Fruit fly (Drosophila melanogaster) whole organism, embryonic: ENCODE results near the gene Acat2.

Experiments used
- Aef1 ChIP-seq: fragments of 200-800 bp; sonication (Bioruptor generic); IDR thresholded peaks from 3 replicates; pipeline ENCODE4 v1.3.6; 2022; ENCODE audit warnings: missing biosample characterization, missing genetic modification characterization
- Bteb2 ChIP-seq: fragments of 200-800 bp; sonication (Bioruptor generic); optimal IDR thresholded peaks from 2 replicates; lab custom pipeline; 2016; ENCODE audit warnings: missing biosample characterization, missing genetic modification characterization
- C15 ChIP-seq: fragments of 200-800 bp; sonication (Bioruptor generic); IDR thresholded peaks from 3 replicates; pipeline ENCODE4 v1.3.6; 2022; ENCODE audit warnings: missing biosample characterization, missing genetic modification characterization
- CG11456 ChIP-seq: fragments of 200-800 bp; sonication (Bioruptor generic); IDR thresholded peaks from 3 replicates; pipeline ENCODE4 v1.3.6; 2022; ENCODE audit warnings: missing biosample characterization, missing genetic modification characterization
- CG12942 ChIP-seq: fragments of 200-800 bp; sonication (Bioruptor generic); optimal IDR thresholded peaks from 3 replicates; lab custom pipeline; 2016; ENCODE audit warnings: missing biosample characterization, missing genetic modification characterization
- CG13123 ChIP-seq: fragments of 200-800 bp; sonication (Bioruptor generic); optimal IDR thresholded peaks from 2 replicates; lab custom pipeline; 2016; ENCODE audit warnings: missing biosample characterization, missing genetic modification characterization
- CG14050 ChIP-seq: fragments of 200-800 bp; sonication (Bioruptor generic); IDR thresholded peaks from 3 replicates; pipeline ENCODE4 v1.3.6; 2022; ENCODE audit warnings: missing biosample characterization, missing genetic modification characterization
- CG17612 ChIP-seq: fragments of 200-800 bp; sonication (Bioruptor generic); IDR thresholded peaks from 2 replicates; pipeline ENCODE4 v1.3.6; 2022; ENCODE audit warnings: missing biosample characterization, missing genetic modification characterization
- CG33213 ChIP-seq: fragments of 200-800 bp; sonication (Bioruptor generic); optimal IDR thresholded peaks from 3 replicates; lab custom pipeline; 2016; ENCODE audit warnings: missing biosample characterization, missing genetic modification characterization
- CG3847 ChIP-seq: fragments of 200-800 bp; sonication (Bioruptor generic); IDR thresholded peaks from 2 replicates; pipeline ENCODE4 v1.3.6; 2022; ENCODE audit warnings: missing biosample characterization, missing genetic modification characterization
- CG4707 ChIP-seq: fragments of 200-800 bp; sonication (Bioruptor generic); optimal IDR thresholded peaks from 2 replicates; lab custom pipeline; 2018; ENCODE audit warnings: missing biosample characterization, mild to moderate bottlenecking, missing genetic modification characterization, moderate library complexity
- CG7839 ChIP-seq: fragments of 200-800 bp; sonication (Bioruptor generic); optimal IDR thresholded peaks from 3 replicates; lab custom pipeline; 2018; ENCODE audit warnings: missing biosample characterization, mild to moderate bottlenecking, missing genetic modification characterization, moderate library complexity
- CG8388 ChIP-seq: fragments of 200-800 bp; sonication (Bioruptor generic); optimal IDR thresholded peaks from 2 replicates; lab custom pipeline; 2019; ENCODE audit warnings: missing biosample characterization, mild to moderate bottlenecking, missing genetic modification characterization, moderate library complexity
- CG8765 ChIP-seq: fragments of 200-800 bp; sonication (Bioruptor generic); IDR thresholded peaks from 2 replicates; pipeline ENCODE4 v1.3.6; 2022; ENCODE audit warnings: missing biosample characterization, missing genetic modification characterization
- CG8944 ChIP-seq: fragments of 200-800 bp; sonication (Bioruptor generic); optimal IDR thresholded peaks from 3 replicates; lab custom pipeline; 2016; ENCODE audit warnings: missing biosample characterization, missing genetic modification characterization
- CG9215 ChIP-seq: fragments of 200-800 bp; sonication (Bioruptor generic); IDR thresholded peaks from 2 replicates; pipeline ENCODE4 v1.3.6; 2022; ENCODE audit warnings: missing biosample characterization, missing genetic modification characterization
- CG9437 ChIP-seq: fragments of 200-800 bp; sonication (Bioruptor generic); optimal IDR thresholded peaks from 2 replicates; lab custom pipeline; 2018; ENCODE audit warnings: missing biosample characterization, mild to moderate bottlenecking, missing genetic modification characterization
- Camta ChIP-seq: fragments of 200-800 bp; sonication (Bioruptor generic); optimal IDR thresholded peaks from 2 replicates; lab custom pipeline; 2016; ENCODE audit warnings: missing biosample characterization, missing genetic modification characterization
- GATAe ChIP-seq: fragments of 200-800 bp; sonication (Bioruptor generic); conservative IDR thresholded peaks from 2 replicates; pipeline ENCODE4 v1.3.6; 2022; ENCODE audit warnings: missing biosample characterization, missing genetic modification characterization
- Hsf ChIP-seq: fragments of 200-800 bp; sonication (Bioruptor generic); optimal IDR thresholded peaks from 3 replicates; lab custom pipeline; 2016; ENCODE audit warnings: missing biosample characterization, missing genetic modification characterization
- MESR4 ChIP-seq: fragments of 200-800 bp; sonication (Bioruptor generic); optimal IDR thresholded peaks from 2 replicates; lab custom pipeline; 2018; ENCODE audit warnings: missing biosample characterization, mild to moderate bottlenecking, missing genetic modification characterization, moderate library complexity
- Mad ChIP-seq: fragments of 200-800 bp; sonication (Bioruptor generic); optimal IDR thresholded peaks from 2 replicates; lab custom pipeline; 2016; ENCODE audit warnings: missing biosample characterization, missing genetic modification characterization
- Rx ChIP-seq: fragments of 200-800 bp; sonication (Bioruptor generic); IDR thresholded peaks from 2 replicates; pipeline ENCODE4 v1.3.6; 2022; ENCODE audit warnings: missing biosample characterization, missing genetic modification characterization
- Six4 ChIP-seq: fragments of 200-800 bp; sonication (Bioruptor generic); optimal IDR thresholded peaks from 2 replicates; lab custom pipeline; 2016; ENCODE audit warnings: missing biosample characterization, missing genetic modification characterization
- Taf1 ChIP-seq: fragments of 200-800 bp; sonication (Bioruptor generic); IDR thresholded peaks from 2 replicates; pipeline ENCODE4 v1.3.6; 2022; ENCODE audit warnings: missing biosample characterization, missing genetic modification characterization
- Trl ChIP-seq, 3 experiments: fragments of >200 bp in 2 of 3; fragments of 200-800 bp in 1 of 3; sonication (Bioruptor generic) in 1 of 3; optimal IDR thresholded peaks; 2 replicates in 1 of 3; 3 replicates in 2 of 3; lab custom pipeline; 2016 to 2017; ENCODE audit warnings: missing biosample characterization in 1 of 3, missing genetic modification characterization in 1 of 3
- al ChIP-seq: fragments of 200-800 bp; sonication (Bioruptor generic); IDR thresholded peaks from 2 replicates; pipeline ENCODE4 v1.3.6; 2022; ENCODE audit warnings: missing biosample characterization, missing genetic modification characterization
- amos ChIP-seq: fragments of 200-800 bp; sonication (Bioruptor generic); IDR thresholded peaks from 2 replicates; pipeline ENCODE4 v1.3.6; 2022; ENCODE audit warnings: missing biosample characterization, missing genetic modification characterization; ENCODE audit not compliant: partially characterized antibody
- btn ChIP-seq: fragments of 200-800 bp; sonication (Bioruptor generic); optimal IDR thresholded peaks from 2 replicates; lab custom pipeline; 2016; ENCODE audit warnings: missing biosample characterization, missing genetic modification characterization
- chif ChIP-seq, 2 experiments: fragments of 200-800 bp; sonication (Bioruptor generic); optimal IDR thresholded peaks; 3 replicates each; lab custom pipeline; 2016; ENCODE audit warnings: missing biosample characterization in 2 of 2, missing genetic modification characterization in 2 of 2
- crc ChIP-seq: fragments of 200-800 bp; sonication (Bioruptor generic); optimal IDR thresholded peaks from 2 replicates; lab custom pipeline; 2016; ENCODE audit warnings: missing biosample characterization, missing genetic modification characterization
- croc ChIP-seq: fragments of 200-800 bp; sonication (Bioruptor generic); conservative IDR thresholded peaks from 3 replicates; pipeline ENCODE4 v1.3.6; 2022; ENCODE audit warnings: missing biosample characterization, missing genetic modification characterization
- da ChIP-seq: fragments of 200-800 bp; sonication (Bioruptor generic); optimal IDR thresholded peaks from 2 replicates; lab custom pipeline; 2016; ENCODE audit warnings: missing biosample characterization, missing genetic modification characterization
- danr ChIP-seq: fragments of 200-800 bp; sonication (Bioruptor generic); IDR thresholded peaks from 2 replicates; pipeline ENCODE4 v1.3.6; 2022; ENCODE audit warnings: missing biosample characterization, missing genetic modification characterization
- eve ChIP-seq, 2 experiments: fragments of >200 bp; optimal IDR thresholded peaks; 2 replicates each; lab custom pipeline; 2017; ENCODE audit warnings: missing biosample characterization in 2 of 2, missing genetic modification characterization in 2 of 2
- gcm2 ChIP-seq: fragments of 200-800 bp; sonication (Bioruptor generic); optimal IDR thresholded peaks from 2 replicates; lab custom pipeline; 2016; ENCODE audit warnings: missing biosample characterization, missing genetic modification characterization
- gro ChIP-seq: fragments of 200-800 bp; sonication (Bioruptor generic); optimal IDR thresholded peaks from 2 replicates; lab custom pipeline; 2016; ENCODE audit warnings: missing biosample characterization, missing genetic modification characterization
- gsb-n ChIP-seq: fragments of 200-800 bp; sonication (Bioruptor generic); optimal IDR thresholded peaks from 3 replicates; lab custom pipeline; 2018; ENCODE audit warnings: missing biosample characterization, mild to moderate bottlenecking, missing genetic modification characterization
- inv ChIP-seq: fragments of 200-800 bp; sonication (Bioruptor generic); IDR thresholded peaks from 2 replicates; pipeline ENCODE4 v1.3.6; 2022; ENCODE audit warnings: missing biosample characterization, missing genetic modification characterization; ENCODE audit not compliant: partially characterized antibody
- jing ChIP-seq: fragments of 200-800 bp; sonication (Bioruptor generic); optimal IDR thresholded peaks from 2 replicates; lab custom pipeline; 2018; ENCODE audit warnings: missing biosample characterization, mild to moderate bottlenecking, missing genetic modification characterization
- ken ChIP-seq: fragments of 200-800 bp; sonication (Bioruptor generic); IDR thresholded peaks from 3 replicates; pipeline ENCODE4 v1.3.6; 2022; ENCODE audit warnings: missing biosample characterization, missing genetic modification characterization
- lola ChIP-seq, 3 experiments: fragments of >200 bp in 2 of 3; fragments of 200-800 bp in 1 of 3; sonication (Bioruptor generic) in 1 of 3; optimal IDR thresholded peaks; 2 replicates each; lab custom pipeline; 2017 to 2019; ENCODE audit warnings: missing biosample characterization in 3 of 3, missing genetic modification characterization in 3 of 3, mild to moderate bottlenecking in 1 of 3, moderate library complexity in 1 of 3
- phol ChIP-seq: fragments of 200-800 bp; sonication (Bioruptor generic); optimal IDR thresholded peaks from 3 replicates; lab custom pipeline; 2018; ENCODE audit warnings: missing biosample characterization, mild to moderate bottlenecking, missing genetic modification characterization, moderate library complexity
- ranshi ChIP-seq: fragments of 200-800 bp; sonication (Bioruptor generic); IDR thresholded peaks from 2 replicates; pipeline ENCODE4 v1.3.6; 2022; ENCODE audit warnings: missing biosample characterization, missing genetic modification characterization
- row ChIP-seq: fragments of 200-800 bp; sonication (Bioruptor generic); IDR thresholded peaks from 3 replicates; pipeline ENCODE4 v1.3.6; 2022; ENCODE audit warnings: missing biosample characterization, missing genetic modification characterization
- sens-2 ChIP-seq: fragments of 200-800 bp; sonication (Bioruptor generic); IDR thresholded peaks from 2 replicates; pipeline ENCODE4 v1.3.6; 2022; ENCODE audit warnings: missing biosample characterization, missing genetic modification characterization
- sisA ChIP-seq: fragments of 200-800 bp; sonication (Bioruptor generic); IDR thresholded peaks from 2 replicates; pipeline ENCODE4 v1.3.6; 2022; ENCODE audit warnings: missing biosample characterization, missing genetic modification characterization
- stwl ChIP-seq: fragments of 200-800 bp; sonication (Bioruptor generic); optimal IDR thresholded peaks from 3 replicates; lab custom pipeline; 2018; ENCODE audit warnings: missing biosample characterization, mild to moderate bottlenecking, missing genetic modification characterization, moderate library complexity
- twi ChIP-seq: fragments of 200-800 bp; optimal IDR thresholded peaks from 2 replicates; lab custom pipeline; 2019; ENCODE audit warnings: missing biosample characterization, mild to moderate bottlenecking, missing genetic modification characterization, moderate library complexity
- unc-4 ChIP-seq: fragments of 200-800 bp; sonication (Bioruptor generic); IDR thresholded peaks from 2 replicates; pipeline ENCODE4 v1.3.6; 2022; ENCODE audit warnings: missing biosample characterization, missing genetic modification characterization; ENCODE audit not compliant: partially characterized antibody
- wek ChIP-seq: fragments of 200-800 bp; sonication (Bioruptor generic); optimal IDR thresholded peaks from 3 replicates; lab custom pipeline; 2018; ENCODE audit warnings: missing biosample characterization, mild to moderate bottlenecking, missing genetic modification characterization, moderate library complexity

Acat2 gene

dm6 chr3L:1342133-1342580 is 39.4 kb downstream of the Acat2 start, which contains the start of gene indra (continued):
- peak; percentile 38; the same call in 1 of the 3 replicates for TF ChIP-seq Aef1
- TF ChIP-seq crc: no peak
- TF ChIP-seq Trl (optimal IDR thresholded peaks at IDR 0.05; lab: Kevin White, UChicago): no peak
- TF ChIP-seq Trl (GFP tag; optimal IDR thresholded peaks at IDR 0.05; lab: Kevin White, UChicago): peak; percentile 27
- TF ChIP-seq da: peak; percentile 1
- no peak for TF ChIP-seq GATAe
- TF ChIP-seq chif (GFP tag; optimal IDR thresholded peaks at IDR 0.05; lab: Kevin White, UChicago): peak; percentile 8 to 69
- no peak for TF ChIP-seq jing (GFP tag; lab: Kevin White, UChicago)
- peak; percentile 31 for TF ChIP-seq MESR4
- TF ChIP-seq CG3847 (GFP tag; lab: Robert Waterston, UW): peak; percentile 48
- TF ChIP-seq inv (GFP tag; lab: Robert Waterston, UW): no peak; the same call in 1 of the 2 replicates
- peak; percentile 24 for TF ChIP-seq Camta (GFP tag; lab: Kevin White, UChicago)
- TF ChIP-seq wek: no peak
- peak; percentile 60 for TF ChIP-seq stwl (tag; lab: Kevin White, UChicago)
- no peak for TF ChIP-seq sisA (GFP tag; lab: Robert Waterston, UW)
- TF ChIP-seq gro (GFP tag; lab: Kevin White, UChicago): peak; percentile 37
- peak; percentile 36 for TF ChIP-seq Hsf (GFP tag; lab: Kevin White, UChicago)
- TF ChIP-seq CG12942: peak; percentile 36
- no peak for TF ChIP-seq Taf1 (GFP tag; lab: Robert Waterston, UW)
- no peak for TF ChIP-seq CG4707
- TF ChIP-seq eve (GFP tag; optimal IDR thresholded peaks at IDR 0.05; lab: Kevin White, UChicago): no peak
- TF ChIP-seq croc (GFP tag; lab: Robert Waterston, UW): no peak
- no peak for TF ChIP-seq C15
- TF ChIP-seq sens-2: no peak
- TF ChIP-seq CG33213 (GFP tag; lab: Kevin White, UChicago): peak; percentile 54
- TF ChIP-seq CG13123 (GFP tag; lab: Kevin White, UChicago): peak; percentile 27
- peak in 1 of 3 experiments; percentile 53 for TF ChIP-seq lola (GFP tag; optimal IDR thresholded peaks at IDR 0.05; lab: Kevin White, UChicago)
- peak; percentile 61 for TF ChIP-seq Bteb2 (GFP tag; lab: Kevin White, UChicago)
- no peak for TF ChIP-seq gsb-n
- peak; percentile 77 for TF ChIP-seq phol (tag; lab: Kevin White, UChicago)
- TF ChIP-seq amos (GFP tag; lab: Robert Waterston, UW): peak; percentile 58; the same call in 1 of the 2 replicates
- TF ChIP-seq Rx (GFP tag; lab: Robert Waterston, UW): 0 out of 2 replicates have a peak, but pooled peaks have one; percentile 24
- peak; percentile 58; the same call in 1 of the 2 replicates for TF ChIP-seq unc-4 (GFP tag; lab: Robert Waterston, UW)
- 0 out of 3 replicates have a peak, but pooled peaks have one; percentile 45 for TF ChIP-seq ken (GFP tag; lab: Robert Waterston, UW)
- no peak for TF ChIP-seq CG11456 (GFP tag; lab: Robert Waterston, UW)
- peak; percentile 55; the same call in 1 of the 2 replicates for TF ChIP-seq CG9215 (GFP tag; lab: Robert Waterston, UW)
- no peak for TF ChIP-seq gcm2 (GFP tag; lab: Kevin White, UChicago)
- TF ChIP-seq btn (GFP tag; lab: Kevin White, UChicago): no peak
- peak; percentile 96 for TF ChIP-seq CG9437
- peak; percentile 23 for TF ChIP-seq Six4 (GFP tag; lab: Kevin White, UChicago)
- TF ChIP-seq danr (GFP tag; lab: Robert Waterston, UW): 0 out of 2 replicates have a peak, but pooled peaks have one; percentile 46
- peak; percentile 58 for TF ChIP-seq Mad
- TF ChIP-seq al: 0 out of 2 replicates have a peak, but pooled peaks have one; percentile 26
- peak; percentile 56 for TF ChIP-seq CG8944 (GFP tag; lab: Kevin White, UChicago)
- no peak for TF ChIP-seq CG8388
- TF ChIP-seq CG14050 (GFP tag; lab: Robert Waterston, UW): no peak
- peak; percentile 81 for TF ChIP-seq row (GFP tag; lab: Robert Waterston, UW)
- TF ChIP-seq twi (tag; lab: Kevin White, UChicago): peak; percentile 47
- TF ChIP-seq CG17612 (GFP tag; lab: Robert Waterston, UW): no peak
- no peak for TF ChIP-seq CG8765 (GFP tag; lab: Robert Waterston, UW)
- TF ChIP-seq ranshi (GFP tag; lab: Robert Waterston, UW): peak; percentile 25; the same call in 1 of the 2 replicates
- no peak for TF ChIP-seq CG7839 (tag; lab: Kevin White, UChicago)
